Worm (Caenorhabditis elegans) whole organism, L3 larva: ENCODE data around the gene ZK792.1.

ENCODE experiments used
- ama-1 ChIP-seq: fragments of 150-350 bp; optimal IDR thresholded peaks from 2 replicates; lab custom pipeline; 2018
- ceh-82 ChIP-seq: fragments of 150-350 bp; optimal IDR thresholded peaks from 2 replicates; lab custom pipeline; 2014; ENCODE audit warnings: missing biosample characterization, missing genetic modification characterization
- elt-2 ChIP-seq: sonication (generic microtip); optimal IDR thresholded peaks from 2 replicates; lab custom pipeline; 2016; ENCODE audit warnings: missing genetic modification reagents, mild to moderate bottlenecking, missing genetic modification characterization, missing compliant biosample characterization
- elt-3 ChIP-seq, 3 experiments: fragments of 150-350 bp in 1 of 3; sonication (generic microtip) in 2 of 3; optimal IDR thresholded peaks; 2 replicates in 2 of 3; 4 replicates in 1 of 3; lab custom pipeline; 2014 to 2017; ENCODE audit warnings: missing biosample characterization in 3 of 3, missing genetic modification characterization in 3 of 3
- lin-39 ChIP-seq: fragments of 150-350 bp; optimal IDR thresholded peaks from 2 replicates; lab custom pipeline; 2018; ENCODE audit warnings: missing biosample characterization, missing genetic modification reagents, missing genetic modification characterization
- nfya-1 ChIP-seq: sonication (generic microtip); optimal IDR thresholded peaks from 2 replicates; lab custom pipeline; 2017; ENCODE audit warnings: missing genetic modification characterization, mild to moderate bottlenecking, missing compliant biosample characterization, antibody characterized with exemption, moderate library complexity; ENCODE audit not compliant: insufficient read depth
- nhr-76 ChIP-seq: fragments of 150-350 bp; sonication (generic microtip); optimal IDR thresholded peaks from 5 replicates; lab custom pipeline; 2014; ENCODE audit warnings: missing biosample characterization, missing genetic modification characterization
- nhr-77 ChIP-seq: fragments of 150-350 bp; optimal IDR thresholded peaks from 2 replicates; lab custom pipeline; 2014; ENCODE audit warnings: missing biosample characterization, missing genetic modification characterization
- skn-1 ChIP-seq: fragments of 150-350 bp; optimal IDR thresholded peaks from 2 replicates; lab custom pipeline; 2014; ENCODE audit warnings: missing biosample characterization, missing genetic modification characterization
- snpc-4 ChIP-seq: fragments of 150-350 bp; optimal IDR thresholded peaks from 2 replicates; lab custom pipeline; 2014; ENCODE audit warnings: missing biosample characterization, missing genetic modification characterization

DNA sequence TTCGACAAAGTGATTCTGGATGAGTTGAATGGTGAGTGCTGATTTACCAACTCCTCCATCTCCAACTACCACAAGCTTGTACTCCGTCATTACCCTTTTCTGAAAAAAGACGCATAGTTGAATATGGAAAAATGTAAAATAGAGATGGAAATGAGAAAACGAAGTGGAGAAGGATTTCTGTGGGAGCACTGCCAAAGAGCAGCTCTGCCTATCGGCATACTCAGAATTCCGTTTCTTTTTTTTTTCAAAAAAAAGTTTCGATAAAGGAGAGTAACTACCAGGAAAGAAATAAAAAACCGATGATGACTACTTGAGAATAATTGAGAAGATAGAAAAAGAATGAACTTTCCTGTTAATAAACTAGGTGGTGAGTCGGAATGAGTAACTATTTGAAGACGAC is 31.3 kb downstream of the ZK792.1 start, which contains the start of gene let-60:
- TF ChIP-seq elt-3 (tag; optimal IDR thresholded peaks at IDR 0.05; lab: Kevin White, UChicago) (no peak), ama-1 (lab: Kevin White, UChicago) (no peak), lin-39 (tag; lab: Kevin White, UChicago) (no peak), ceh-82 (tag; lab: Kevin White, UChicago) (no peak), nhr-77 (no peak), snpc-4 (no peak), skn-1 (no peak), nhr-76 (tag; lab: Kevin White, UChicago) (no peak), elt-2 (no peak), nfya-1 (tag; lab: Kevin White, UChicago) (no peak)
